Worm (Caenorhabditis elegans) whole organism, late embryonic: ENCODE data around the gene srx-113.

Experiments used
- C38D4.7 ChIP-seq: fragments of 200-800 bp; sonication (Bioruptor generic); optimal IDR thresholded peaks from 2 replicates; lab custom pipeline; 2018; ENCODE audit warnings: mild to moderate bottlenecking, missing genetic modification characterization, moderate library complexity, missing compliant biosample characterization
- K02D7.2 ChIP-seq: sonication (generic microtip); optimal IDR thresholded peaks from 2 replicates; lab custom pipeline; 2017; ENCODE audit warnings: mild to moderate bottlenecking, missing genetic modification characterization, missing compliant biosample characterization
- K09A11.1 ChIP-seq: sonication (generic microtip); optimal IDR thresholded peaks from 2 replicates; lab custom pipeline; 2017; ENCODE audit warnings: antibody characterized with exemption, mild to moderate bottlenecking, missing genetic modification characterization, missing compliant biosample characterization; ENCODE audit not compliant: insufficient read depth
- Y22D7AL.16 ChIP-seq: sonication (generic microtip); optimal IDR thresholded peaks from 2 replicates; lab custom pipeline; 2016; ENCODE audit warnings: missing genetic modification characterization, missing compliant biosample characterization
- ceh-14 ChIP-seq: sonication (generic microtip); optimal IDR thresholded peaks from 2 replicates; lab custom pipeline; 2016; ENCODE audit warnings: missing genotype, missing genetic modification characterization, missing compliant biosample characterization
- ceh-19 ChIP-seq: fragments of 200-800 bp; sonication (Bioruptor generic); optimal IDR thresholded peaks from 2 replicates; lab custom pipeline; 2018; ENCODE audit warnings: mild to moderate bottlenecking, missing genetic modification characterization, missing compliant biosample characterization
- ceh-2 ChIP-seq: sonication (generic microtip); optimal IDR thresholded peaks from 2 replicates; lab custom pipeline; 2016; ENCODE audit warnings: missing genotype, missing genetic modification characterization, missing compliant biosample characterization
- ceh-31 ChIP-seq: sonication (generic microtip); optimal IDR thresholded peaks from 2 replicates; lab custom pipeline; 2016; ENCODE audit warnings: missing genetic modification characterization, missing compliant biosample characterization
- ceh-34 ChIP-seq: sonication (generic microtip); optimal IDR thresholded peaks from 2 replicates; lab custom pipeline; 2016; ENCODE audit warnings: mild to moderate bottlenecking, missing genetic modification characterization, missing compliant biosample characterization
- ceh-48 ChIP-seq: sonication (generic microtip); optimal IDR thresholded peaks from 2 replicates; lab custom pipeline; 2016; ENCODE audit warnings: missing genetic modification characterization, inconsistent platforms, missing compliant biosample characterization
- ceh-6 ChIP-seq: fragments of 200-800 bp; sonication (Bioruptor generic); optimal IDR thresholded peaks from 2 replicates; lab custom pipeline; 2018; ENCODE audit warnings: mild to moderate bottlenecking, missing genetic modification characterization, missing compliant biosample characterization
- ceh-9 ChIP-seq: sonication (generic microtip); optimal IDR thresholded peaks from 2 replicates; lab custom pipeline; 2016; ENCODE audit warnings: mild to moderate bottlenecking, missing genetic modification characterization, inconsistent platforms, missing compliant biosample characterization
- dmd-4 ChIP-seq: sonication (generic microtip); optimal IDR thresholded peaks from 2 replicates; lab custom pipeline; 2016; ENCODE audit warnings: borderline replicate concordance, missing genetic modification characterization, missing compliant biosample characterization
- elt-2 ChIP-seq: sonication (generic microtip); optimal IDR thresholded peaks from 2 replicates; lab custom pipeline; 2016; ENCODE audit warnings: missing genetic modification reagents, missing genetic modification characterization, missing compliant biosample characterization
- eyg-1 ChIP-seq: sonication (generic microtip); optimal IDR thresholded peaks from 2 replicates; lab custom pipeline; 2016; ENCODE audit warnings: missing genotype, missing genetic modification characterization, missing compliant biosample characterization
- fax-1 ChIP-seq: sonication (generic microtip); optimal IDR thresholded peaks from 2 replicates; lab custom pipeline; 2016; ENCODE audit warnings: missing genotype, missing genetic modification characterization, missing compliant biosample characterization
- fkh-6 ChIP-seq: sonication (generic microtip); optimal IDR thresholded peaks from 2 replicates; lab custom pipeline; 2016; ENCODE audit warnings: missing genetic modification characterization, missing compliant biosample characterization
- hlh-13 ChIP-seq: fragments of 200-800 bp; sonication (Bioruptor generic); optimal IDR thresholded peaks from 2 replicates; lab custom pipeline; 2018; ENCODE audit warnings: mild to moderate bottlenecking, missing genetic modification characterization, missing compliant biosample characterization
- hlh-15 ChIP-seq: sonication (generic microtip); optimal IDR thresholded peaks from 2 replicates; lab custom pipeline; 2016; ENCODE audit warnings: missing genetic modification characterization, missing compliant biosample characterization
- hlh-30 ChIP-seq: sonication (generic microtip); optimal IDR thresholded peaks from 2 replicates; lab custom pipeline; 2017; ENCODE audit warnings: antibody characterized with exemption, missing genetic modification characterization, missing compliant biosample characterization; ENCODE audit not compliant: insufficient read depth
- hlh-6 ChIP-seq: sonication (generic microtip); optimal IDR thresholded peaks from 2 replicates; lab custom pipeline; 2016; ENCODE audit warnings: missing genotype, missing genetic modification characterization, missing compliant biosample characterization
- hlh-8 ChIP-seq: sonication (generic microtip); optimal IDR thresholded peaks from 2 replicates; lab custom pipeline; 2016; ENCODE audit warnings: missing genotype, missing genetic modification characterization, missing compliant biosample characterization
- lim-6 ChIP-seq: sonication (generic microtip); optimal IDR thresholded peaks from 2 replicates; lab custom pipeline; 2016; ENCODE audit warnings: missing genetic modification characterization, missing compliant biosample characterization
- madf-2 ChIP-seq: sonication (generic microtip); optimal IDR thresholded peaks from 2 replicates; lab custom pipeline; 2017; ENCODE audit warnings: missing genetic modification characterization, missing compliant biosample characterization
- nhr-11 ChIP-seq: fragments of 150-350 bp; optimal IDR thresholded peaks from 2 replicates; lab custom pipeline; 2014; ENCODE audit warnings: missing biosample characterization, missing genetic modification characterization
- nhr-232 ChIP-seq: sonication (generic microtip); optimal IDR thresholded peaks from 2 replicates; lab custom pipeline; 2016; ENCODE audit warnings: missing genetic modification characterization, missing compliant biosample characterization
- odd-2 ChIP-seq: sonication (generic microtip); optimal IDR thresholded peaks from 2 replicates; lab custom pipeline; 2017; ENCODE audit warnings: antibody characterized with exemption, mild to moderate bottlenecking, missing genetic modification characterization, missing compliant biosample characterization
- pag-3 ChIP-seq: sonication (generic microtip); optimal IDR thresholded peaks from 2 replicates; lab custom pipeline; 2016; ENCODE audit warnings: missing compliant biosample characterization, missing genetic modification characterization, borderline replicate concordance
- pax-1 ChIP-seq: fragments of 150-350 bp; optimal IDR thresholded peaks from 2 replicates; lab custom pipeline; 2014; ENCODE audit warnings: missing biosample characterization, missing genetic modification characterization
- pqm-1 ChIP-seq: sonication (generic microtip); optimal IDR thresholded peaks from 2 replicates; lab custom pipeline; 2016; ENCODE audit warnings: missing genetic modification characterization, missing compliant biosample characterization
- pros-1 ChIP-seq: fragments of 150-350 bp; optimal IDR thresholded peaks from 2 replicates; lab custom pipeline; 2014; ENCODE audit warnings: missing biosample characterization, missing genetic modification reagents, missing genetic modification characterization
- sox-4 ChIP-seq: sonication (generic microtip); optimal IDR thresholded peaks from 2 replicates; lab custom pipeline; 2017; ENCODE audit warnings: mild to moderate bottlenecking, missing genetic modification characterization, inconsistent platforms, missing compliant biosample characterization
- syd-9 ChIP-seq: sonication (generic microtip); optimal IDR thresholded peaks from 2 replicates; lab custom pipeline; 2016; ENCODE audit warnings: mild to moderate bottlenecking, missing genetic modification characterization, moderate library complexity, missing compliant biosample characterization
- unc-42 ChIP-seq: sonication (generic microtip); optimal IDR thresholded peaks from 2 replicates; lab custom pipeline; 2016; ENCODE audit warnings: missing genotype, missing genetic modification characterization, missing compliant biosample characterization
- ztf-16 ChIP-seq: sonication (generic microtip); optimal IDR thresholded peaks from 2 replicates; lab custom pipeline; 2017; ENCODE audit warnings: missing genetic modification characterization, missing compliant biosample characterization

srx-113 gene

DNA sequence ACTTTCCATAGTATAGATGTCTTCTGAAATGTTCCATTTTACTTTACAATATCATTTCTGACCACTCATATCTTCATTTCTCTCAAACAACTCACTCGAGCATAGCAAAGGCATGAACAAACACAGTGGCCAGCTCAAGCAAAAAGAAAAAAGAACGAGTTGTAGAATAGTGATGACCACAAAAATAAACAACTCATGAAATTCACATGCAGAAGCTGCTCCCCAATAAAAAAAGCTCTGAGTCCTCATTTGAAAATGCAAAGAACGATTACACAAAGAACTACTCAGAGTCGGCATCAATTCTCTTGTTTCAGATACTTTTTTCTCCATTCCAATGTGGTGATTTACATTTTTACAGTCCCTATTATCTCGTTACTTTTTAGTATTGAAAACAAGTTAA lies 2.8 kb upstream of the srx-113 start:
- TF ChIP-seq ceh-9 (tag; lab: Kevin White, UChicago) (no peak), hlh-13 (GFP tag; lab: Kevin White, UChicago) (no peak), nhr-11 (tag; lab: Kevin White, UChicago) (no peak), ceh-19 (GFP tag; lab: Kevin White, UChicago) (no peak), odd-2 (no peak), dmd-4 (tag; lab: Kevin White, UChicago) (no peak), eyg-1 (tag; lab: Kevin White, UChicago) (no peak), Y22D7AL.16 (tag; lab: Kevin White, UChicago) (no peak), elt-2 (tag; lab: Kevin White, UChicago) (no peak), ceh-2 (no peak), unc-42 (tag; lab: Kevin White, UChicago) (no peak), ceh-14 (tag; lab: Kevin White, UChicago) (no peak), nhr-232 (no peak), ceh-48 (tag; lab: Kevin White, UChicago) (no peak), pax-1 (tag; lab: Kevin White, UChicago) (no peak), C38D4.7 (no peak), hlh-6 (no peak), pqm-1 (tag; lab: Kevin White, UChicago) (no peak), ceh-34 (tag; lab: Kevin White, UChicago) (no peak)

DNA sequence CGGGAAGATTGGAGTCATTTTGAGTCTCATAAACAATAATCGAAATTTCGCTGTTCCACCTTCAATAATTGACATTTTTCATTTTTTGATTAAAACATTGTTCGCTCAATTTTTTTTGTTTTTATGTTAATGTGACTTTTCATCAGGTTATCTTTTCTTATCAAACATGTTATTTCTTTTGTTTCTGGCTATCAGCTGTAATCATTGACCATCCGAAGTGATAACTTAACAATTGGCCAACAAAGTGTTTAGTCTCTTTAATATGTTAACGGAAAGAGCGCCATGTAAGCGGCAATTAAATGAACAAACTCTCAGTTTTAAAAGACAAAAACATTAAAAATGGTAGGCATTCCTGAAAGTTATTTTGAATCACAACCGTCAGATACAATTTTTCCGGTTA lies 2.1 kb upstream of the srx-113 start:
- peak; percentile 93 for TF ChIP-seq elt-2 (tag; lab: Kevin White, UChicago)
- no peak for TF ChIP-seq K09A11.1 (tag; lab: Kevin White, UChicago)

DNA sequence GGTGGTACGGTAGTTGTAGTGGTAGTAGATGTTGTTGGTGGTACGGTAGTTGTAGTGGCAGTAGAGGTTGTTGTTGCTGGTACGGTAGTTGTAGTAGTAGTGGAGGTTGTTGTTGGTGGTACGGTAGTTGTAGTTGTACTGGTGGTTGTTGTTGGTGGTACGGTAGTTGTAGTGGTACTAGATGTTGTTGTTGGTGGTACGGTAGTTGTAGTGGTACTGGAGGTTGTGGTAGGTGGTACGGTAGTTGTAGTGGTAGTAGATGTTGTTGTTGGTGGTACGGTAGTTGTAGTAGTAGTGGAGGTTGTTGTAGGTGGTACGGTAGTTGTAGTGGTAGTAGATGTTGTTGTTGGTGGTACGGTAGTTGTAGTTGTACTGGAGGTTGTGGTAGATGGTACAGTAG lies 1.1 kb upstream of the srx-113 start:
- no peak for TF ChIP-seq ceh-14 (tag; lab: Kevin White, UChicago)
- TF ChIP-seq sox-4 (tag; lab: Kevin White, UChicago), result peak; percentile 36

DNA sequence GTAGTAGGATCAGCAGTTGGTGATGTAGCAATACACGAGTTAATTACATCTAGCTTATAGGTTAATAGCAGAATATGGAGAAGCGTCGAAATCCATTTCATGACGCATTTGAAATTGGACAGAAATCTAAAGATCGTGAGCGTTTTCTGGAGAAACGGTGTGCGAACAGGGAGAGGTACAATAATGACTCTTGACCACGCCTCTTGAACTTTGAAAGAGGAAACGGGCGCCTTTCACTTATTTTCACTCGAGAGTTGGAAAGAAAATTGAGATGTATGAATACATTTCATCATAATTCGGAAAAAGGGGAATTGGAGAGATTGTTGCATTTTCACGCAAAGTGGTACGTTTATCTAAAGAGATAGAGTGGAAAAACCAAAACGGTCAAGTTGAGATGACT lies 2.2 kb downstream of the srx-113 start, which contains the start of gene F56H9.6:
Gene F56H9.6 (minus strand): TSS at position 101 of the 400 bp plus-strand sequence.
- TF ChIP-seq ceh-34 (tag; lab: Kevin White, UChicago) (no peak), pax-1 (tag; lab: Kevin White, UChicago) (no peak), lim-6 (tag; lab: Kevin White, UChicago) (no peak), hlh-15 (no peak), pag-3 (no peak), madf-2 (tag; lab: Kevin White, UChicago) (no peak), odd-2 (no peak), hlh-8 (tag; lab: Kevin White, UChicago) (no peak), pros-1 (tag; lab: Kevin White, UChicago) (no peak), fax-1 (tag; lab: Kevin White, UChicago) (no peak), ztf-16 (tag; lab: Kevin White, UChicago) (no peak), ceh-6 (GFP tag; lab: Kevin White, UChicago) (no peak), pqm-1 (tag; lab: Kevin White, UChicago) (no peak), K02D7.2 (tag; lab: Kevin White, UChicago) (no peak), eyg-1 (tag; lab: Kevin White, UChicago) (no peak)

DNA sequence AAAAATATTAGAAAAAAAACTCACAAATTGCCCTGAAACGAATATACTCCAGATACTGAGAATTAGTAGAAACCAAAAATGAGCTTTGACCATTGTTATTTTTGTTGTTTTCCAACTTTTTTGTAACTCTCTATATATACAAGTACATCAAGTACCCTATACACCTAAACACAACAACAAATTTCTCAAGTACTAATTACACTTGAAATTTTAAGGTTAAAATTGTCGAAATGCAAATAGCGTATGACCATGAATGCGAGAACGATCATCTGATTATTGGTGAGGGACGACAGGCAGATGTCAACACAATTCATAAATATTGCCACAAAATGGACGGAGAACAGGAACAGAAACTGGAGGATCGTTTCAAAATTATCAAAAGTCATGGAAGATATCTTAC lies 7.6 kb downstream of the srx-113 start, which contains the start of gene F56H9.9:
Gene F56H9.9 (minus strand): TSS at position 101 of the 400 bp plus-strand sequence.
- no peak for TF ChIP-seq fkh-6 (tag; lab: Kevin White, UChicago)
- TF ChIP-seq ceh-31 (tag; lab: Kevin White, UChicago), result no peak
- TF ChIP-seq syd-9 (tag; lab: Kevin White, UChicago), result no peak
- TF ChIP-seq ceh-19 (GFP tag; lab: Kevin White, UChicago), result no peak
- TF ChIP-seq hlh-30 (tag; lab: Kevin White, UChicago), result no peak
- TF ChIP-seq madf-2 (tag; lab: Kevin White, UChicago), result no peak
